Worm (Caenorhabditis elegans): Measurements from ENCODE around the gene K11H12.6.

- no peak for TF ChIP-seq ama-1 (optimal IDR thresholded peaks at IDR 0.05)
- TF ChIP-seq tbx-37 (GFP tag; conservative IDR thresholded peaks at IDR 0.05) = no peak
- TF ChIP-seq tbx-11 (GFP tag; IDR thresholded peaks at IDR 0.05) = no peak
- no peak for TF ChIP-seq tra-4 (tag; optimal IDR thresholded peaks at IDR 0.05)
- no peak for TF ChIP-seq flt-1 (GFP tag; IDR thresholded peaks at IDR 0.05)
- no peak for TF ChIP-seq hmbx-1 (tag; optimal IDR thresholded peaks at IDR 0.05)
- TF ChIP-seq hnd-1 (tag; optimal IDR thresholded peaks at IDR 0.05) = no peak
Measured at ce11 chrIV:665225-665624, 1.9 kb upstream of the K11H12.6 start, which contains the start of gene K11H12.7.
